Fruit fly (Drosophila melanogaster): ENCODE data around the gene rtet.

Gene rtet

DNA sequence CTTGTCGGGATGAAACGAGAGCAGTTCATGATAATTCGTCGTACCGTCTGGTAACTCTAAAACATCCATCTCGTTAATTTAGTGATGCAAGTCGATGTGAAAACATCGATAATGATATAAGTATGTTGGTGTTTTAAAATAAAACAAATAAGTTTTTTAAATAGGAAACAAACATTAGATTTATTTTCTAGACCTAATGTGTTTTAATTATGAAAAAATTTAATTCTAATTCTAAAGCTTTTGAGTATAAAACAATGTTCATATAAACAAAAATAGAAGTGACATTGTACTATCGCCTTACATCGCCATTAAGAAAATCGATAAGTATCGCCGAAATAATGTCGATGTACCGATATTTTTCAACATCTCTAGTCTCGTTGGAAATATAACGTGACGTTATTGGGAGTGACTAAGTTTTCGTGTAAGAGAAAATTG, 2.8 kb downstream of the rtet start, which contains the start of gene Rab11 (continued):
- TF ChIP-seq Opbp (GFP tag; IDR thresholded peaks at IDR 0.05; ENCODE audit: partially characterized antibody): peak; percentile 80
- TF ChIP-seq CG7357 (GFP tag; IDR thresholded peaks at IDR 0.05): no peak
- TF ChIP-seq Doc3 (GFP tag; IDR thresholded peaks at IDR 0.05; ENCODE audit: partially characterized antibody): peak; percentile 93; the same call in 2 of the 3 replicates
- TF ChIP-seq Trl (optimal IDR thresholded peaks at IDR 0.05): no peak
- no peak for TF ChIP-seq Trl (GFP tag; optimal IDR thresholded peaks at IDR 0.05)
- no peak for TF ChIP-seq Stat92E (GFP tag; optimal IDR thresholded peaks at IDR 0.05)
- TF ChIP-seq Dad (GFP tag; optimal IDR thresholded peaks at IDR 0.05): peak; percentile 27
- TF ChIP-seq Bgb (GFP tag; IDR thresholded peaks at IDR 0.05; ENCODE audit: partially characterized antibody): peak; percentile 91
- TF ChIP-seq CG17802 (tag; optimal IDR thresholded peaks at IDR 0.05): no peak
- TF ChIP-seq CG9437 (GFP tag; optimal IDR thresholded peaks at IDR 0.05): peak; percentile 96
- TF ChIP-seq ATbp (GFP tag; optimal IDR thresholded peaks at IDR 0.05): no peak
- TF ChIP-seq Xbp1 (GFP tag; optimal IDR thresholded peaks at IDR 0.05): peak; percentile 71
- peak; percentile 54 for TF ChIP-seq CG12104 (GFP tag; optimal IDR thresholded peaks at IDR 0.05)
- peak; percentile 35 for TF ChIP-seq CG13624 (GFP tag; optimal IDR thresholded peaks at IDR 0.05)
- peak; percentile 26 for TF ChIP-seq CG12299 (tag; optimal IDR thresholded peaks at IDR 0.05)
- TF ChIP-seq Spps (tag; optimal IDR thresholded peaks at IDR 0.05): no peak
- peak; percentile 60 for TF ChIP-seq CG34376 (GFP tag; optimal IDR thresholded peaks at IDR 0.05)
- TF ChIP-seq E2f2 (GFP tag; IDR thresholded peaks at IDR 0.05): peak; percentile 64
- peak; percentile 58 for TF ChIP-seq CG15514 (GFP tag; optimal IDR thresholded peaks at IDR 0.05)
- peak; percentile 71 for TF ChIP-seq sug (tag; optimal IDR thresholded peaks at IDR 0.05)
- no peak for TF ChIP-seq CG8089 (GFP tag; optimal IDR thresholded peaks at IDR 0.05)
- no peak for TF ChIP-seq CG31365 (tag; optimal IDR thresholded peaks at IDR 0.05)
- peak in 1 of 3 experiments; percentile 56 for TF ChIP-seq lola (GFP tag; optimal IDR thresholded peaks at IDR 0.05)
- TF ChIP-seq CG11504 (tag; optimal IDR thresholded peaks at IDR 0.05): peak; percentile 59
- no peak for TF ChIP-seq CG10274 (GFP tag; optimal IDR thresholded peaks at IDR 0.05)
- peak; percentile 28 for TF ChIP-seq Vsx1 (GFP tag; optimal IDR thresholded peaks at IDR 0.05)
- peak; percentile 28 for TF ChIP-seq CG10366 (GFP tag; IDR thresholded peaks at IDR 0.05)
- TF ChIP-seq CG33557 (GFP tag; optimal IDR thresholded peaks at IDR 0.05): peak; percentile 35
- TF ChIP-seq fd3F (GFP tag; optimal IDR thresholded peaks at IDR 0.05): peak; percentile 19
- peak; percentile 3 for TF ChIP-seq CG16815 (GFP tag; optimal IDR thresholded peaks at IDR 0.05)
- TF ChIP-seq CG33213 (GFP tag; optimal IDR thresholded peaks at IDR 0.05): peak; percentile 2
- TF ChIP-seq al (GFP tag; IDR thresholded peaks at IDR 0.05): peak; percentile 38; the same call in 1 of the 2 replicates
- peak; percentile 34 for TF ChIP-seq PHDP (tag; optimal IDR thresholded peaks at IDR 0.05)
- TF ChIP-seq YL-1 (GFP tag; optimal IDR thresholded peaks at IDR 0.05): peak; percentile 76
- TF ChIP-seq CG4617 (GFP tag; optimal IDR thresholded peaks at IDR 0.05; ENCODE audit: borderline replicate concordance): peak; percentile 32
- TF ChIP-seq CG15696 (tag; optimal IDR thresholded peaks at IDR 0.05): peak; percentile 57
- no peak for TF ChIP-seq Tbp (GFP tag; optimal IDR thresholded peaks at IDR 0.05)
- peak; percentile 80 for TF ChIP-seq CG4820 (GFP tag; optimal IDR thresholded peaks at IDR 0.05)
- peak; percentile 27 for TF ChIP-seq CG4424 (GFP tag; optimal IDR thresholded peaks at IDR 0.05)
- TF ChIP-seq E2f1 (GFP tag; IDR thresholded peaks at IDR 0.05): no peak
- no peak for TF ChIP-seq CG11398 (GFP tag; optimal IDR thresholded peaks at IDR 0.05)
- peak; percentile 8 for TF ChIP-seq Ets65A (GFP tag)
- peak; percentile 51 for TF ChIP-seq exex (tag; optimal IDR thresholded peaks at IDR 0.05)
- TF ChIP-seq CG1529 (GFP tag; optimal IDR thresholded peaks at IDR 0.05): no peak
- TF ChIP-seq hb (GFP tag; IDR thresholded peaks at IDR 0.05; ENCODE audit: partially characterized antibody): peak; percentile 81
- no peak for TF ChIP-seq CG3726 (GFP tag; IDR thresholded peaks at IDR 0.05)
- peak; percentile 91 for TF ChIP-seq vnd (GFP tag; IDR thresholded peaks at IDR 0.05; ENCODE audit: partially characterized antibody)
- TF ChIP-seq CG7745 (tag; optimal IDR thresholded peaks at IDR 0.05): no peak
- TF ChIP-seq B-H2 (GFP tag; optimal IDR thresholded peaks at IDR 0.05): peak; percentile 49
- TF ChIP-seq HHEX (GFP tag; optimal IDR thresholded peaks at IDR 0.05): no peak
